Fruit fly (Drosophila melanogaster): ENCODE measurements around the gene CG17637.

DNA sequence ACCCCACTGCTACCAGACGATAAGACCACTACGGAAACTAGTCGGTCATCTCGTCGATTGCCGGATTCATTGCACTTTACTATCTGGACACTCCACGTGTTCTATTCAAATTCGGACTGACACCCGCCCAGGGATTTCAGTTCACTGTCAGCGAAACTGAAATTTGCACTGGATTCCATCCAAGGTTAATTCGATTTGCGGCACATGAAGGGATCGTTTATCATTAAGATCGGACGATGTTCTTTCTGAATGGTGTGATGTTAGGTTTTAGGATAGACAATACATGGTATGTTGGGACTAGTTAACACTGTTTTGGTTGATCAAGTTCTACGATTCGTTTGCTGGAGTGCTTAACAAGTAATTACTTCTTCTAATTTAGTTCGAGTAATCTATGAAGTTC, 38.0 kb upstream of the CG17637 start, which contains the start of gene CG42764:
- TF ChIP-seq CG32121 (GFP tag; IDR thresholded peaks at IDR 0.05) (no peak), Pif1A (GFP tag; optimal IDR thresholded peaks at IDR 0.05) (no peak)

Data from whole organism, pupa.